Worm (Caenorhabditis elegans) whole organism, late embryonic: ENCODE measurements around the gene klp-12.

ENCODE experiments used
- T23F11.4 ChIP-seq: fragments of 200-800 bp; sonication (Bioruptor generic); optimal IDR thresholded peaks from 2 replicates; lab custom pipeline; 2018; ENCODE audit warnings: mild to moderate bottlenecking, missing genetic modification characterization, missing compliant biosample characterization
- Y22D7AL.16 ChIP-seq: sonication (generic microtip); optimal IDR thresholded peaks from 2 replicates; lab custom pipeline; 2016; ENCODE audit warnings: missing genetic modification characterization, missing compliant biosample characterization
- ceh-6 ChIP-seq: fragments of 200-800 bp; sonication (Bioruptor generic); optimal IDR thresholded peaks from 2 replicates; lab custom pipeline; 2018; ENCODE audit warnings: mild to moderate bottlenecking, missing genetic modification characterization, missing compliant biosample characterization
- ceh-9 ChIP-seq: sonication (generic microtip); optimal IDR thresholded peaks from 2 replicates; lab custom pipeline; 2016; ENCODE audit warnings: mild to moderate bottlenecking, missing genetic modification characterization, inconsistent platforms, missing compliant biosample characterization
- ets-4 ChIP-seq: sonication (generic microtip); optimal IDR thresholded peaks from 2 replicates; lab custom pipeline; 2016; ENCODE audit warnings: missing genetic modification characterization, missing compliant biosample characterization
- fkh-10 ChIP-seq: fragments of 150-350 bp; optimal IDR thresholded peaks from 2 replicates; lab custom pipeline; 2014; ENCODE audit warnings: missing biosample characterization, missing genetic modification reagents, missing genetic modification characterization
- mec-3 ChIP-seq: sonication (generic microtip); optimal IDR thresholded peaks from 2 replicates; lab custom pipeline; 2016; ENCODE audit warnings: borderline replicate concordance, missing genetic modification characterization, missing compliant biosample characterization
- nfya-1 ChIP-seq: sonication (generic microtip); optimal IDR thresholded peaks from 2 replicates; lab custom pipeline; 2017; ENCODE audit warnings: missing genetic modification characterization, mild to moderate bottlenecking, missing compliant biosample characterization, antibody characterized with exemption, moderate library complexity
- nhr-11 ChIP-seq: fragments of 150-350 bp; optimal IDR thresholded peaks from 2 replicates; lab custom pipeline; 2014; ENCODE audit warnings: missing biosample characterization, missing genetic modification characterization
- pag-3 ChIP-seq: sonication (generic microtip); optimal IDR thresholded peaks from 2 replicates; lab custom pipeline; 2016; ENCODE audit warnings: missing compliant biosample characterization, missing genetic modification characterization, borderline replicate concordance
- sox-4 ChIP-seq: sonication (generic microtip); optimal IDR thresholded peaks from 2 replicates; lab custom pipeline; 2017; ENCODE audit warnings: mild to moderate bottlenecking, missing genetic modification characterization, inconsistent platforms, missing compliant biosample characterization
- tbx-2 ChIP-seq: sonication (generic microtip); optimal IDR thresholded peaks from 2 replicates; lab custom pipeline; 2016; ENCODE audit warnings: missing genetic modification characterization, missing compliant biosample characterization
- tbx-7 ChIP-seq: sonication (generic microtip); optimal IDR thresholded peaks from 2 replicates; lab custom pipeline; 2016; ENCODE audit warnings: missing genotype, missing genetic modification characterization, missing compliant biosample characterization
- unc-86 ChIP-seq: sonication (generic microtip); optimal IDR thresholded peaks from 2 replicates; lab custom pipeline; 2016; ENCODE audit warnings: missing genetic modification characterization, missing compliant biosample characterization

ce11 chrIV:11319884-11320362, 39.7 kb downstream of the klp-12 start, which contains the start of gene B0035.18:
- TF ChIP-seq ets-4 (tag; lab: Kevin White, UChicago) (no peak), tbx-7 (tag; lab: Kevin White, UChicago) (no peak), T23F11.4 (GFP tag; lab: Kevin White, UChicago) (no peak), sox-4 (tag; lab: Kevin White, UChicago) (no peak), unc-86 (tag; lab: Kevin White, UChicago) (no peak), fkh-10 (GFP tag; lab: Kevin White, UChicago) (no peak), ceh-6 (GFP tag; lab: Kevin White, UChicago) (no peak), pag-3 (tag; lab: Kevin White, UChicago) (no peak), ceh-9 (tag; lab: Kevin White, UChicago) (no peak), nhr-11 (no peak), nfya-1 (tag; lab: Kevin White, UChicago) (no peak), tbx-2 (tag; lab: Kevin White, UChicago) (no peak), mec-3 (tag; lab: Kevin White, UChicago) (no peak), Y22D7AL.16 (no peak)
